Fruit fly (Drosophila melanogaster): ENCODE data around the gene Eip63E.

Gene Eip63E

DNA sequence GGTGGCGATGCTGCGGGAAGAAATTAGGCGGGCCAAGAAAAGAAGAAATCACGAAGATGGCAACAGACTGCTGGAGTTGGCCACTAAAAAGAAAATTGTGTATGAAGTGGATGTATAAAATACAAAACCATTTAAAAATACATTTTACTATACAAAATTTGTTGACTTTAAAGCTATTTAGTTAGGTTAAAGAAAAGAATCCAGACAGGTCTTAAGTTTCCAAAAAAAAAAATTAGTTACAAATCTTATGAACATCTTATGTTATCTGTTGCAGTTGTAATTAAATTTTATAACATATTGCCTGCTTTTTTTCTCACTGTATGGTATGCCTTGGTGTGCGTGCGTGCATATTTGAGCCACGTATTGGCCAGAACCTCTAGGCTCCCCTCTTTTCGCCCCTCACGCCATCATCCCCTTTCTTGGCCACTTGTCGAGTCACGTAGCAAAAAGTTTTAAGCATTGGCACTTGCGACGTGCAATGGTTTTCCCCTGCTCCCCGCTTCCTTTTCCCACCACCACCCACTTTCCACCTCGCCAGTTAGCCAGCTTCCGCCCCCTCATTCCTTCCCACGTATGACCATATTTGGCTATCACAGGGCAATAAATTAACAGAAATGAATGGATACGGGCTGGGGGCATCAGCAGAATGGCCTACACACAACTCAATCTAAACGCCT lies 15.2 kb downstream of the Eip63E start (continued):
- TF ChIP-seq CG6808 (GFP tag; optimal IDR thresholded peaks at IDR 0.05) (no peak), Gug (GFP tag; IDR thresholded peaks at IDR 0.05) (0 out of 2 replicates have a peak, but pooled peaks have one; percentile 8), CG15336 (GFP tag; IDR thresholded peaks at IDR 0.05) (peak; percentile 66), CG10669 (GFP tag; optimal IDR thresholded peaks at IDR 0.05) (no peak), CG3032 (tag; optimal IDR thresholded peaks at IDR 0.05) (no peak), CG31627 (GFP tag; optimal IDR thresholded peaks at IDR 0.05) (no peak), CG8632 (GFP tag; optimal IDR thresholded peaks at IDR 0.05) (no peak), CG10631 (GFP tag; optimal IDR thresholded peaks at IDR 0.05) (no peak), OdsH (GFP tag; optimal IDR thresholded peaks at IDR 0.05) (peak; percentile 1), Smox (GFP tag; optimal IDR thresholded peaks at IDR 0.05) (no peak)

DNA sequence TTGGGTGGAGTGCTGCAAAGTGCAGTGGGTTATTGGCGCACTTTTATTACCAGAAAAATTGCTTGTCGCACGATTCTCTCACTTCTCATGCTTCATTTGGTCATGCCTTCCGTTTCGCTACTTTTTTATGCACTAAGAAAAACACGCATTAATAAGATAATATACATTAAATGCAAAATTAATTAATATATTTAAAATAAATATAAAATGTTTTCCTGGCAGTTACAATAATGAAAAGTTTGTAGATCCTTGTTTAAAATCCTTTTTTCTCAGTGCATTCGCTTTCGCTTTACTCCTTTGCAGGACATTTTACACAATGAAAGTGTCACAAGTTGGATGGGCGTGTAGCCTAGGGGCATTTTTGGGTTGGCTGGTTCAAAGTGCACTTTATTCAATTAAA lies 15.8 kb downstream of the Eip63E start:
- TF ChIP-seq esn (GFP tag; optimal IDR thresholded peaks at IDR 0.05) (no peak), dsx (GFP tag; optimal IDR thresholded peaks at IDR 0.05; ENCODE audit: poor library complexity, severe bottlenecking) (peak; percentile 4), CG8119 (GFP tag; IDR thresholded peaks at IDR 0.05) (peak; percentile 56; the same call in 2 of the 3 replicates), svp (GFP tag) (no peak), Lpt (GFP tag; optimal IDR thresholded peaks at IDR 0.05) (no peak), CG6854 (GFP tag; optimal IDR thresholded peaks at IDR 0.05) (no peak), Sox102F (GFP tag; optimal IDR thresholded peaks at IDR 0.05) (no peak), fd59A (GFP tag; optimal IDR thresholded peaks at IDR 0.05) (no peak), CG3032 (tag; optimal IDR thresholded peaks at IDR 0.05) (no peak), achi (GFP tag; optimal IDR thresholded peaks at IDR 0.05) (peak; percentile 26), Eip75B (GFP tag; optimal IDR thresholded peaks at IDR 0.05) (no peak), Smox (GFP tag; optimal IDR thresholded peaks at IDR 0.05) (no peak), net (GFP tag; optimal IDR thresholded peaks at IDR 0.05) (no peak), CG11762 (GFP tag; optimal IDR thresholded peaks at IDR 0.05; ENCODE audit: insufficient read depth) (no peak), Eip78C (GFP tag) (peak; percentile 67), acj6 (GFP tag; optimal IDR thresholded peaks at IDR 0.05) (peak; percentile 20), CG11294 (GFP tag; IDR thresholded peaks at IDR 0.05) (no peak), CG4318 (GFP tag; optimal IDR thresholded peaks at IDR 0.05) (no peak), salr (GFP tag; optimal IDR thresholded peaks at IDR 0.05) (peak in 1 of 2 experiments; percentile 20), CG10669 (GFP tag; optimal IDR thresholded peaks at IDR 0.05) (no peak), CG10631 (GFP tag; optimal IDR thresholded peaks at IDR 0.05) (peak; percentile 23), CG32006 (GFP tag; optimal IDR thresholded peaks at IDR 0.05) (peak; percentile 61), fd85E (GFP tag; optimal IDR thresholded peaks at IDR 0.05) (no peak), CG15336 (GFP tag; IDR thresholded peaks at IDR 0.05) (0 out of 2 replicates have a peak, but pooled peaks have one; percentile 27), pdm3 (GFP tag; optimal IDR thresholded peaks at IDR 0.05) (no peak), spab (GFP tag; optimal IDR thresholded peaks at IDR 0.05) (no peak), Sox15 (GFP tag; optimal IDR thresholded peaks at IDR 0.05) (no peak), Gug (GFP tag; IDR thresholded peaks at IDR 0.05) (no peak), Hr39 (GFP tag; optimal IDR thresholded peaks at IDR 0.05) (no peak), CG1621 (tag; optimal IDR thresholded peaks at IDR 0.05) (no peak), CG11902 (GFP tag; optimal IDR thresholded peaks at IDR 0.05) (no peak), CG6163 (GFP tag; IDR thresholded peaks at IDR 0.05) (peak; percentile 59; the same call in 2 of the 3 replicates), CG34406 (GFP tag; optimal IDR thresholded peaks at IDR 0.05) (no peak), CG7368 (GFP tag; optimal IDR thresholded peaks at IDR 0.05) (no peak), OdsH (GFP tag; optimal IDR thresholded peaks at IDR 0.05) (peak; percentile 36), CG8319 (GFP tag; optimal IDR thresholded peaks at IDR 0.05) (no peak), lz (GFP tag; optimal IDR thresholded peaks at IDR 0.05) (no peak), cyc (GFP tag; optimal IDR thresholded peaks at IDR 0.05) (no peak), Hr4 (GFP tag; optimal IDR thresholded peaks at IDR 0.05) (peak; percentile 2), Sox14 (GFP tag; optimal IDR thresholded peaks at IDR 0.05) (no peak)

Measured in whole organism, prepupa.